Worm (Caenorhabditis elegans): ENCODE data around the gene tbc-7.

DNA sequence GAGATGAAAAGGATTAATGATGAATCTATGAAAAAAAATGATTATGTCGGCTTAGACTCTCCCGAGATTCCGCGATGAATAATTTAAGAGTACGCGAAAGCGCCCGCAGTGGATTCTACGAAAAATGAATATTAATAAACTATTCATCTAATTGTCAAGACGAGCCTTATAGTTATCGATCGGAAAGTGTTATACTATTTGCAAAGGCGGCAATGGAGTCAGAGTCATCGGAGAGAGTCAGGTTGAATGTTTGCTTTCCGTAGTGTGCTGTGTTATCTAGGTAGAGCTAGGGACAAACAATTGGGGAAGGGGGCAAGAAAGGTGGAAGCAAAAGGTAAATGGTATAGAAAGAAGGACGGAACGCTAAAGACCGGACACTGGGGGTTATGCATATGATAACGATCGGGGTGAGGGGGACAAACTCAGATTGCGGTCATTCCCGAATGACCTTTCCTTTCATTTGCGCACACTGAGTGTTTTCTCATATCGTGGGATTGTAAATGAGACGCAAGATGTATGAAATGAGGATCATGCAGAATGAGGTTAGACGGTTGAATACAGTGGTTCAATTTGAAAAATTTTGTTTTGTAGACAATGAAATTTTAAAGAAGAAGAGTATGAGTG, 11.2 kb upstream of the tbc-7 start:
- no peak for TF ChIP-seq ama-1 (optimal IDR thresholded peaks at IDR 0.05)
- TF ChIP-seq ama-1 (GFP tag; optimal IDR thresholded peaks at IDR 0.05), result no peak
- no peak for TF ChIP-seq pha-4 (tag; optimal IDR thresholded peaks at IDR 0.05)
- no peak for TF ChIP-seq mes-4 (tag; optimal IDR thresholded peaks at IDR 0.05)
- TF ChIP-seq F55B11.4 (tag; optimal IDR thresholded peaks at IDR 0.05; ENCODE audit: borderline replicate concordance, insufficient read depth), result no peak
- TF ChIP-seq Y67H2A.10 (GFP tag; conservative IDR thresholded peaks at IDR 0.05), result no peak
- no peak for TF ChIP-seq snpc-4 (GFP tag; optimal IDR thresholded peaks at IDR 0.05)
- no peak for TF ChIP-seq snpc-4 (tag; optimal IDR thresholded peaks at IDR 0.05)
- no peak for TF ChIP-seq rec-8 (tag; optimal IDR thresholded peaks at IDR 0.05)
- TF ChIP-seq F57A8.1 (GFP tag; optimal IDR thresholded peaks at IDR 0.05), result no peak
- no peak for TF ChIP-seq unc-62 (GFP tag; optimal IDR thresholded peaks at IDR 0.05)
- no peak for TF ChIP-seq nhr-90 (tag; optimal IDR thresholded peaks at IDR 0.05)

Data from whole organism, young adult.